Worm (Caenorhabditis elegans) whole organism, L2 larva: ENCODE measurements around the gene C11E4.8.

ENCODE experiments used
- R02D3.7 ChIP-seq: fragments of 150-350 bp; optimal IDR thresholded peaks from 2 replicates; lab custom pipeline; 2014; ENCODE audit warnings: missing biosample characterization, missing genetic modification characterization
- zag-1 ChIP-seq: fragments of 150-350 bp; optimal IDR thresholded peaks from 2 replicates; lab custom pipeline; 2014; ENCODE audit warnings: missing biosample characterization, missing genetic modification characterization

ce11 chrX:9642775-9643461 is 22.7 kb downstream of the C11E4.8 start:
- TF ChIP-seq zag-1 (no peak), R02D3.7 (no peak)
